Worm (Caenorhabditis elegans): ENCODE measurements around the gene F31F4.1.

Gene F31F4.1

ce11 chrV:699051-699450 lies 15.2 kb downstream of the F31F4.1 start:
- TF ChIP-seq blmp-1 (tag; optimal IDR thresholded peaks at IDR 0.05) (no peak), zip-8 (tag; optimal IDR thresholded peaks at IDR 0.05) (peak; percentile 74)

ce11 chrV:699489-700129 lies 15.7 kb downstream of the F31F4.1 start, which contains the start of the genes ugt-29 and srx-5:
Gene ugt-29, minus strand, starts transcription at chrV:699589.
Gene srx-5, plus strand, starts transcription at chrV:700079.
- TF ChIP-seq flh-1 (GFP tag; optimal IDR thresholded peaks at IDR 0.05) (no peak), lin-32 (GFP tag; optimal IDR thresholded peaks at IDR 0.05) (no peak), unc-120 (tag; optimal IDR thresholded peaks at IDR 0.05; ENCODE audit: poor library complexity, severe bottlenecking) (no peak), nhr-12 (tag; optimal IDR thresholded peaks at IDR 0.05) (no peak)

- TF ChIP-seq M03D4.4 (tag; optimal IDR thresholded peaks at IDR 0.05) = no peak
- TF ChIP-seq mab-5 (tag; optimal IDR thresholded peaks at IDR 0.05) = no peak
- TF ChIP-seq zip-8 (tag; optimal IDR thresholded peaks at IDR 0.05) = no peak
- TF ChIP-seq elt-3 (tag; optimal IDR thresholded peaks at IDR 0.05) = no peak
Measured at ce11 chrV:702260-702659, 18.4 kb downstream of the F31F4.1 start, which contains the start of gene srbc-37. Gene srbc-37, plus strand, starts transcription at chrV:702560.

- TF ChIP-seq ceh-39 (tag; optimal IDR thresholded peaks at IDR 0.05) = no peak
- TF ChIP-seq unc-120 (tag; optimal IDR thresholded peaks at IDR 0.05; ENCODE audit: poor library complexity, severe bottlenecking) = no peak
- no peak for TF ChIP-seq lin-13 (tag; optimal IDR thresholded peaks at IDR 0.05)
- no peak for TF ChIP-seq ces-1 (GFP tag; optimal IDR thresholded peaks at IDR 0.05)
- TF ChIP-seq blmp-1 (tag; optimal IDR thresholded peaks at IDR 0.05) = no peak
- TF ChIP-seq nhr-237 (tag; optimal IDR thresholded peaks at IDR 0.05) = no peak
- no peak for TF ChIP-seq pha-4 (tag; optimal IDR thresholded peaks at IDR 0.05)
- no peak for TF ChIP-seq flh-1 (GFP tag; optimal IDR thresholded peaks at IDR 0.05)
Measured at ce11 chrV:706918-707317, 23.1 kb downstream of the F31F4.1 start, which contains the start of gene srbc-38. Gene srbc-38, plus strand, starts transcription at chrV:707218.

ce11 chrV:708808-709207 lies 24.9 kb downstream of the F31F4.1 start, which contains the start of gene srbc-39:
Gene srbc-39, plus strand, starts transcription at chrV:709108.
- TF ChIP-seq ceh-43 (GFP tag; optimal IDR thresholded peaks at IDR 0.05) = no peak
- TF ChIP-seq mab-5 (tag; optimal IDR thresholded peaks at IDR 0.05) = no peak
- no peak for TF ChIP-seq elt-1 (tag; optimal IDR thresholded peaks at IDR 0.05; ENCODE audit: borderline replicate concordance, insufficient read depth)
- no peak for TF ChIP-seq tbx-8 (GFP tag; optimal IDR thresholded peaks at IDR 0.05)
- no peak for TF ChIP-seq lin-13 (tag; optimal IDR thresholded peaks at IDR 0.05)
- no peak for TF ChIP-seq ceh-83 (GFP tag; optimal IDR thresholded peaks at IDR 0.05)
- TF ChIP-seq pha-4 (tag; optimal IDR thresholded peaks at IDR 0.05) = no peak
- no peak for TF ChIP-seq ces-1 (GFP tag; optimal IDR thresholded peaks at IDR 0.05)
- no peak for TF ChIP-seq sptf-1 (tag; optimal IDR thresholded peaks at IDR 0.05)
- TF ChIP-seq hlh-1 (tag; optimal IDR thresholded peaks at IDR 0.05) = no peak
- TF ChIP-seq snpc-4 (tag; optimal IDR thresholded peaks at IDR 0.05) = no peak
- no peak for TF ChIP-seq unc-39 (tag; optimal IDR thresholded peaks at IDR 0.05)

- TF ChIP-seq nhr-2 (tag; optimal IDR thresholded peaks at IDR 0.05) (no peak), snpc-4 (tag; optimal IDR thresholded peaks at IDR 0.05) (no peak), sptf-1 (tag; optimal IDR thresholded peaks at IDR 0.05) (no peak), elt-3 (tag; optimal IDR thresholded peaks at IDR 0.05) (no peak), unc-62 (GFP tag; optimal IDR thresholded peaks at IDR 0.05) (no peak), M03D4.4 (tag; optimal IDR thresholded peaks at IDR 0.05) (no peak), ceh-39 (tag; optimal IDR thresholded peaks at IDR 0.05) (no peak), sem-2 (GFP tag; optimal IDR thresholded peaks at IDR 0.05) (no peak), elt-1 (tag; optimal IDR thresholded peaks at IDR 0.05; ENCODE audit: borderline replicate concordance, insufficient read depth) (no peak), nhr-76 (tag; optimal IDR thresholded peaks at IDR 0.05) (no peak), nhr-28 (tag; optimal IDR thresholded peaks at IDR 0.05) (no peak), pha-4 (tag; optimal IDR thresholded peaks at IDR 0.05) (no peak), tbx-8 (GFP tag; optimal IDR thresholded peaks at IDR 0.05) (no peak), nhr-237 (tag; optimal IDR thresholded peaks at IDR 0.05) (no peak), nhr-12 (tag; optimal IDR thresholded peaks at IDR 0.05) (no peak), ztf-11 (tag; optimal IDR thresholded peaks at IDR 0.05) (no peak), zip-8 (tag; optimal IDR thresholded peaks at IDR 0.05) (no peak), lin-13 (tag; optimal IDR thresholded peaks at IDR 0.05) (no peak), mab-5 (tag; optimal IDR thresholded peaks at IDR 0.05) (no peak)
Measured at ce11 chrV:712882-713281, 29.0 kb downstream of the F31F4.1 start, which contains the start of gene cyp-33C11. Gene cyp-33C11, minus strand, starts transcription at chrV:712982.

Data from whole organism, mixed stage, embryonic.